Fruit fly (Drosophila melanogaster) whole organism, embryonic: Measurements from ENCODE around the gene Gdh.

ENCODE experiments used
- CG6689 ChIP-seq: fragments of 200-800 bp; sonication (Bioruptor generic); IDR thresholded peaks from 2 replicates; pipeline ENCODE4 v1.3.6; 2022; ENCODE audit warnings: missing biosample characterization, missing genetic modification characterization
- fd3F ChIP-seq: fragments of 200-800 bp; sonication (Bioruptor generic); optimal IDR thresholded peaks from 2 replicates; lab custom pipeline; 2018; ENCODE audit warnings: missing biosample characterization, mild to moderate bottlenecking, missing genetic modification characterization, moderate library complexity
- salm ChIP-seq: fragments of 200-800 bp; sonication (Bioruptor generic); optimal IDR thresholded peaks from 2 replicates; lab custom pipeline; 2018; ENCODE audit warnings: missing biosample characterization, mild to moderate bottlenecking, missing genetic modification characterization

dm6 chr3R:23981645-23982044 lies 38.7 kb upstream of the Gdh start:
- TF ChIP-seq fd3F (GFP tag; lab: Kevin White, UChicago) = no peak
- no peak for TF ChIP-seq CG6689 (GFP tag; lab: Robert Waterston, UW)
- no peak for TF ChIP-seq salm
